Worm (Caenorhabditis elegans) whole organism, L3 larva: ENCODE data around the gene F29G9.1.
A peak's percentile ranks its signal among the peaks of the same experiment; 100 is the strongest.

Source experiments
- R02D3.7 ChIP-seq: fragments of 150-350 bp; optimal IDR thresholded peaks from 2 replicates; lab custom pipeline; 2014; ENCODE audit warnings: missing biosample characterization, missing genetic modification characterization
- ZK546.5 ChIP-seq: sonication (generic microtip); optimal IDR thresholded peaks from 2 replicates; lab custom pipeline; 2017; ENCODE audit warnings: missing biosample characterization, missing genetic modification characterization
- aly-2 ChIP-seq: fragments of 150-350 bp; optimal IDR thresholded peaks from 2 replicates; lab custom pipeline; 2014; ENCODE audit warnings: missing biosample characterization, missing genetic modification characterization
- ama-1 ChIP-seq: fragments of 150-350 bp; optimal IDR thresholded peaks from 2 replicates; lab custom pipeline; 2018
- ceh-16 ChIP-seq: sonication (generic microtip); optimal IDR thresholded peaks from 2 replicates; lab custom pipeline; 2017; ENCODE audit warnings: missing biosample characterization, missing genetic modification characterization
- ceh-28 ChIP-seq: fragments of 150-350 bp; optimal IDR thresholded peaks from 2 replicates; lab custom pipeline; 2014; ENCODE audit warnings: missing biosample characterization, missing genetic modification reagents, missing genetic modification characterization
- ceh-82 ChIP-seq: fragments of 150-350 bp; optimal IDR thresholded peaks from 2 replicates; lab custom pipeline; 2014; ENCODE audit warnings: missing biosample characterization, missing genetic modification characterization
- ceh-9 ChIP-seq: sonication (generic microtip); optimal IDR thresholded peaks from 2 replicates; lab custom pipeline; 2018; ENCODE audit warnings: missing biosample characterization, missing genetic modification characterization
- daf-12 ChIP-seq: fragments of 150-350 bp; optimal IDR thresholded peaks from 2 replicates; lab custom pipeline; 2014; ENCODE audit warnings: missing biosample characterization, missing genetic modification reagents, missing genetic modification characterization
- egl-27 ChIP-seq: sonication (generic microtip); optimal IDR thresholded peaks from 4 replicates; lab custom pipeline; 2017; ENCODE audit warnings: missing biosample characterization, missing genetic modification reagents, missing genetic modification characterization
- egl-5 ChIP-seq: fragments of 150-350 bp; optimal IDR thresholded peaks from 2 replicates; lab custom pipeline; 2017; ENCODE audit warnings: missing biosample characterization, missing genetic modification reagents, missing genetic modification characterization, inconsistent platforms
- elt-1 ChIP-seq: fragments of 150-350 bp; optimal IDR thresholded peaks from 2 replicates; lab custom pipeline; 2014; ENCODE audit warnings: missing biosample characterization, missing genetic modification characterization
- elt-2 ChIP-seq: sonication (generic microtip); optimal IDR thresholded peaks from 2 replicates; lab custom pipeline; 2016; ENCODE audit warnings: missing genetic modification reagents, mild to moderate bottlenecking, missing genetic modification characterization, missing compliant biosample characterization
- elt-3 ChIP-seq, 3 experiments: fragments of 150-350 bp in 1 of 3; sonication (generic microtip) in 2 of 3; optimal IDR thresholded peaks; 2 replicates in 2 of 3; 4 replicates in 1 of 3; lab custom pipeline; 2014 to 2017; ENCODE audit warnings: missing biosample characterization in 3 of 3, missing genetic modification characterization in 3 of 3
- eor-1 ChIP-seq, 2 experiments: fragments of 150-350 bp; optimal IDR thresholded peaks; 2 replicates each; lab custom pipeline; 2014 to 2018; ENCODE audit warnings: missing biosample characterization in 2 of 2, missing genetic modification characterization in 2 of 2
- fkh-10 ChIP-seq: sonication (generic microtip); optimal IDR thresholded peaks from 2 replicates; lab custom pipeline; 2017; ENCODE audit warnings: missing biosample characterization, missing genetic modification reagents, missing genetic modification characterization
- fkh-2 ChIP-seq: fragments of 150-350 bp; optimal IDR thresholded peaks from 2 replicates; lab custom pipeline; 2014; ENCODE audit warnings: missing biosample characterization, missing genetic modification reagents, missing genetic modification characterization
- fos-1 ChIP-seq: fragments of 150-350 bp; optimal IDR thresholded peaks from 2 replicates; lab custom pipeline; 2014; ENCODE audit warnings: missing biosample characterization, missing genetic modification characterization
- hmg-11 ChIP-seq: sonication (generic microtip); optimal IDR thresholded peaks from 2 replicates; lab custom pipeline; 2016; ENCODE audit warnings: missing genetic modification characterization, missing compliant biosample characterization
- jun-1 ChIP-seq: fragments of 150-350 bp; optimal IDR thresholded peaks from 2 replicates; lab custom pipeline; 2014; ENCODE audit warnings: missing biosample characterization, missing genetic modification reagents, missing genetic modification characterization
- lin-15B ChIP-seq: fragments of 150-350 bp; optimal IDR thresholded peaks from 2 replicates; lab custom pipeline; 2014; ENCODE audit warnings: missing biosample characterization, missing genetic modification characterization
- lin-39 ChIP-seq: fragments of 150-350 bp; optimal IDR thresholded peaks from 2 replicates; lab custom pipeline; 2018; ENCODE audit warnings: missing biosample characterization, missing genetic modification reagents, missing genetic modification characterization
- lsy-12 ChIP-seq: sonication (generic microtip); optimal IDR thresholded peaks from 2 replicates; lab custom pipeline; 2016; ENCODE audit warnings: mild to moderate bottlenecking, missing genetic modification characterization, missing compliant biosample characterization
- mdl-1 ChIP-seq: fragments of 150-350 bp; optimal IDR thresholded peaks from 2 replicates; lab custom pipeline; 2014; ENCODE audit warnings: missing biosample characterization, missing genetic modification characterization
- mml-1 ChIP-seq: fragments of 150-350 bp; sonication (generic microtip); optimal IDR thresholded peaks from 3 replicates; lab custom pipeline; 2014; ENCODE audit warnings: missing biosample characterization, missing genetic modification characterization
- nfya-1 ChIP-seq: sonication (generic microtip); optimal IDR thresholded peaks from 2 replicates; lab custom pipeline; 2017; ENCODE audit warnings: missing genetic modification characterization, mild to moderate bottlenecking, missing compliant biosample characterization, antibody characterized with exemption, moderate library complexity; ENCODE audit not compliant: insufficient read depth
- nhr-11 ChIP-seq: fragments of 150-350 bp; optimal IDR thresholded peaks from 2 replicates; lab custom pipeline; 2014; ENCODE audit warnings: missing biosample characterization, missing genetic modification characterization
- nhr-12 ChIP-seq: fragments of 150-350 bp; optimal IDR thresholded peaks from 2 replicates; lab custom pipeline; 2014; ENCODE audit warnings: missing biosample characterization, missing genetic modification characterization
- nhr-23 ChIP-seq: fragments of 150-350 bp; optimal IDR thresholded peaks from 2 replicates; lab custom pipeline; 2014; ENCODE audit warnings: missing biosample characterization, missing genetic modification reagents, missing genetic modification characterization
- nhr-237 ChIP-seq: fragments of 150-350 bp; optimal IDR thresholded peaks from 2 replicates; lab custom pipeline; 2014; ENCODE audit warnings: missing biosample characterization, missing genetic modification characterization
- nhr-25 ChIP-seq: sonication (generic microtip); optimal IDR thresholded peaks from 2 replicates; lab custom pipeline; 2017; ENCODE audit warnings: missing biosample characterization, missing genetic modification characterization
- nhr-28 ChIP-seq: fragments of 150-350 bp; optimal IDR thresholded peaks from 2 replicates; lab custom pipeline; 2014; ENCODE audit warnings: missing biosample characterization, missing genetic modification characterization
- nhr-43 ChIP-seq: sonication (generic microtip); optimal IDR thresholded peaks from 2 replicates; lab custom pipeline; 2016; ENCODE audit warnings: mild to moderate bottlenecking, missing genetic modification characterization, missing compliant biosample characterization; ENCODE audit not compliant: poor library complexity, severe bottlenecking
- nhr-67 ChIP-seq: fragments of 150-350 bp; optimal IDR thresholded peaks from 2 replicates; lab custom pipeline; 2014; ENCODE audit warnings: missing biosample characterization, missing genetic modification characterization
- nhr-76 ChIP-seq: fragments of 150-350 bp; sonication (generic microtip); optimal IDR thresholded peaks from 5 replicates; lab custom pipeline; 2014; ENCODE audit warnings: missing biosample characterization, missing genetic modification characterization
- nhr-77 ChIP-seq: fragments of 150-350 bp; optimal IDR thresholded peaks from 2 replicates; lab custom pipeline; 2014; ENCODE audit warnings: missing biosample characterization, missing genetic modification characterization
- pha-4 ChIP-seq: fragments of 150-350 bp; optimal IDR thresholded peaks from 2 replicates; lab custom pipeline; 2014; ENCODE audit warnings: missing biosample characterization, missing genetic modification reagents, missing genetic modification characterization
- pqm-1 ChIP-seq: fragments of 150-350 bp; optimal IDR thresholded peaks from 2 replicates; lab custom pipeline; 2017; ENCODE audit warnings: missing biosample characterization, missing genetic modification characterization, inconsistent platforms
- sea-2 ChIP-seq: fragments of 150-350 bp; sonication (generic microtip); optimal IDR thresholded peaks from 4 replicates; lab custom pipeline; 2014; ENCODE audit warnings: missing biosample characterization, missing genetic modification reagents, missing genetic modification characterization
- skn-1 ChIP-seq: fragments of 150-350 bp; optimal IDR thresholded peaks from 2 replicates; lab custom pipeline; 2014; ENCODE audit warnings: missing biosample characterization, missing genetic modification characterization
- snpc-4 ChIP-seq: fragments of 150-350 bp; optimal IDR thresholded peaks from 2 replicates; lab custom pipeline; 2014; ENCODE audit warnings: missing biosample characterization, missing genetic modification characterization
- tbx-2 ChIP-seq: sonication (generic microtip); optimal IDR thresholded peaks from 2 replicates; lab custom pipeline; 2016; ENCODE audit warnings: mild to moderate bottlenecking, missing genetic modification characterization, missing compliant biosample characterization
- unc-39 ChIP-seq: sonication (generic microtip); optimal IDR thresholded peaks from 4 replicates; lab custom pipeline; 2017; ENCODE audit warnings: missing biosample characterization, missing genetic modification characterization
- unc-62 ChIP-seq: fragments of 150-350 bp; sonication (generic microtip); optimal IDR thresholded peaks from 4 replicates; lab custom pipeline; 2014; ENCODE audit warnings: missing biosample characterization, missing genetic modification reagents, missing genetic modification characterization
- zag-1 ChIP-seq: fragments of 150-350 bp; optimal IDR thresholded peaks from 2 replicates; lab custom pipeline; 2014; ENCODE audit warnings: missing biosample characterization, missing genetic modification characterization
- ztf-11 ChIP-seq: fragments of 150-350 bp; optimal IDR thresholded peaks from 2 replicates; lab custom pipeline; 2014; ENCODE audit warnings: missing biosample characterization, missing genetic modification characterization
- ztf-4 ChIP-seq: fragments of 150-350 bp; optimal IDR thresholded peaks from 2 replicates; lab custom pipeline; 2014; ENCODE audit warnings: missing biosample characterization, missing genetic modification characterization

Gene F29G9.1

ce11 chrV:5995598-5995997 lies 43.3 kb upstream of the F29G9.1 start:
- TF ChIP-seq egl-5 (tag; lab: Kevin White, UChicago): peak; percentile 33
- peak; percentile 2 for TF ChIP-seq nfya-1 (tag; lab: Kevin White, UChicago)
- TF ChIP-seq jun-1 (tag; lab: Kevin White, UChicago): no peak
- TF ChIP-seq lin-39 (tag; lab: Kevin White, UChicago): peak; percentile 33
- no peak for TF ChIP-seq ama-1
- TF ChIP-seq nhr-11 (tag; lab: Kevin White, UChicago): no peak
- TF ChIP-seq, all 47 proteins: peak for 3

ce11 chrV:5996114-5996513 lies 42.8 kb upstream of the F29G9.1 start, which contains the start of gene cpg-4:
cpg-4 (plus strand) TSS chrV:5996416.
- no peak for TF ChIP-seq ztf-11 (tag; lab: Kevin White, UChicago)

- no peak for TF ChIP-seq nhr-237 (tag; lab: Kevin White, UChicago)
- TF ChIP-seq nhr-76: peak; percentile 61
- TF ChIP-seq tbx-2 (tag; lab: Kevin White, UChicago): peak; percentile 89
- TF ChIP-seq unc-39 (tag; lab: Kevin White, UChicago): peak; percentile 21
- peak in 1 of 3 experiments; percentile 82 for TF ChIP-seq elt-3 (tag; optimal IDR thresholded peaks at IDR 0.05; lab: Kevin White, UChicago)
- TF ChIP-seq nhr-25 (tag; lab: Kevin White, UChicago): peak; percentile 98
- TF ChIP-seq sea-2 (GFP tag; lab: Kevin White, UChicago): no peak
- no peak for TF ChIP-seq eor-1 (tag; optimal IDR thresholded peaks at IDR 0.05; lab: Kevin White, UChicago)
- TF ChIP-seq nhr-12: no peak
- peak; percentile 90 for TF ChIP-seq pqm-1
- peak; percentile 23 for TF ChIP-seq ama-1
- peak; percentile 85 for TF ChIP-seq mdl-1 (tag; lab: Kevin White, UChicago)
- peak; percentile 98 for TF ChIP-seq elt-2 (tag; lab: Kevin White, UChicago)
- TF ChIP-seq fkh-10: no peak
- TF ChIP-seq hmg-11: peak; percentile 97
- peak; percentile 68 for TF ChIP-seq ztf-4 (tag; lab: Kevin White, UChicago)
- TF ChIP-seq elt-1 (tag; lab: Kevin White, UChicago): peak; percentile 41
- peak; percentile 80 for TF ChIP-seq nhr-77
- TF ChIP-seq pha-4 (tag; lab: Kevin White, UChicago): peak; percentile 95
- TF ChIP-seq nhr-28 (tag; lab: Kevin White, UChicago): peak; percentile 20
- TF ChIP-seq R02D3.7 (tag; lab: Kevin White, UChicago): peak; percentile 41
- TF ChIP-seq nhr-67 (tag; lab: Kevin White, UChicago): no peak
- TF ChIP-seq fos-1 (tag; lab: Kevin White, UChicago): no peak
- TF ChIP-seq nhr-11 (tag; lab: Kevin White, UChicago): peak; percentile 87
- TF ChIP-seq nfya-1 (tag; lab: Kevin White, UChicago): peak; percentile 91
- peak; percentile 99 for TF ChIP-seq jun-1 (tag; lab: Kevin White, UChicago)
- TF ChIP-seq ceh-28: peak; percentile 94
- peak; percentile 91 for TF ChIP-seq skn-1
- peak; percentile 56 for TF ChIP-seq lin-15B
- peak; percentile 97 for TF ChIP-seq nhr-23 (tag; lab: Kevin White, UChicago)
- TF ChIP-seq daf-12 (tag; lab: Kevin White, UChicago): no peak
- TF ChIP-seq nhr-43 (tag; lab: Kevin White, UChicago): peak; percentile 94
- TF ChIP-seq lsy-12 (tag; lab: Kevin White, UChicago): peak; percentile 94
- no peak for TF ChIP-seq ztf-11 (tag; lab: Kevin White, UChicago)
- peak; percentile 61 for TF ChIP-seq snpc-4 (tag; lab: Kevin White, UChicago)
- TF ChIP-seq ceh-9 (tag; lab: Kevin White, UChicago): no peak
- TF ChIP-seq fkh-2 (tag; lab: Kevin White, UChicago): no peak
- no peak for TF ChIP-seq ceh-82 (tag; lab: Kevin White, UChicago)
- peak; percentile 72 for TF ChIP-seq unc-62 (GFP tag; lab: Kevin White, UChicago)
- TF ChIP-seq ZK546.5 (tag; lab: Kevin White, UChicago): no peak
- no peak for TF ChIP-seq mml-1 (tag; lab: Kevin White, UChicago)
- TF ChIP-seq zag-1 (tag; lab: Kevin White, UChicago): no peak
- TF ChIP-seq lin-39 (tag; lab: Kevin White, UChicago): peak; percentile 93
- peak; percentile 73 for TF ChIP-seq egl-5 (tag; lab: Kevin White, UChicago)
- TF ChIP-seq ceh-16 (tag; lab: Kevin White, UChicago): no peak
- TF ChIP-seq egl-27 (tag; lab: Kevin White, UChicago): peak; percentile 96
- no peak for TF ChIP-seq aly-2
These were observed 38.5 kb upstream of the F29G9.1 start for ce11 chrV:6000368-6000802.
